Fruit fly (Drosophila melanogaster): Measurements from ENCODE around the gene CG9168.

Gene CG9168

DNA sequence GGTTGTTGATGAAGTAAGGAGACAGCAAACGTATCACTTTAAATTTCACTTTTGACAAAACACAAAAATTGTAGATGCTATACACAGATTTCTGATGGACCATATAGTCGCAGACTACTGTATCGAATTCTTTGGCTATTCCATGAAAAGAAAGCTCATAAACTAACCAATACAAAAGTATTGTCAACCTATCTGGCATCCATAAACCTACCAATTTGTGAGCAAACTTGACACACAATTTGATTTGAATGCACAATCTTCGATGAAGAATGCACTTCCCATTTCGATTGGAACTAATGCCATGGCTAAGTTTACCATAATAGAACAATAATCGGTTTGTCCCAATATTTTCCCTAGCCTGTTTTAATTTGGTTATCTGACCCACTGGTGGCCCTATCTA is 12.5 kb downstream of the CG9168 start, which contains the start of gene CG9173:
TSS of gene CG9173 (minus strand) at position 101 of the 400 bp plus-strand sequence.
- no peak for TF ChIP-seq CG17801 (GFP tag; optimal IDR thresholded peaks at IDR 0.05; ENCODE audit: partially characterized antibody)

DNA sequence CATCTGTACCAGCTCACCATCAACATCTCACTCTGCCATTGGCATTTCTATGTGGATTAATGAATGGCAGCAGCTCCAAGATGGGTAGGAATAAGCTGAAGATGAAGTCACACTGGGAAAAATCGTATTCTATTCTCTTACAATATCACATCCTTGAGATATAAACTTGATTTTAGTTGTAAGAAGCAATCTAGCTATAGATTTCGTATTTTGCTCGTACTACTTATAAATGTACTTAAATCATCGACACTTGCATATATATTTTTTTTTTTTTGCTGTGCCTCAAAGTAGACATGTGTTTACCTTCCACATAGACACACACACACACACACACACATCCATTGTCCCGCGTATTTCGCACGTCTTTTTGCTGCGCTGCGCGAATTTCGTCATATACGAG is 13.6 kb downstream of the CG9168 start:
- no peak for TF ChIP-seq CG17801 (GFP tag; optimal IDR thresholded peaks at IDR 0.05; ENCODE audit: partially characterized antibody)

DNA sequence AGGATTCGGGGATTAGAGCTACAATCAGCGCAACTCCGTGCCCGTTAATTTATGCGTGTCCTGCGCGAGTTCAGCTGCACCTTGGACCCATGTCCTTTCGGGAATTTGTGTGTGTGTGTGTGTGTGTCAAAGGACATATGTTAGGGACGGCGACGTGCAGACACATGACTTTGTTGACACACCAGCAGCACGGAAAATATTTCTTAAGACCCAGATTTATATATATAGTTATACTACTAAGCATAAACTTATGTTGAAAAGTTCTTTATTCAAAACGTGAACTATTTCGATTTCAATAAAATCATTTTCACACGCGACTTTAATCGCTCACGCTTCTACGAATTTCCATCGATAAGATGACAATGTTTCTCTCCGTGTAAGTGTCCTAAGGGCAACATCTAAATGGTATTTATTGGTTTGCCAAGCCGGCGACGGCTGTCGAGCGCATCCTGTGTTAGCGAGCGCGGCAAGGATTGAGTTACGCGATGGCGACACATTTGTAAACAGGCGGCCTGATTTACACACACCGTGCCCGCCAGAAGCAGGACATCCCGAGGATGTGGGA is 20.7 kb downstream of the CG9168 start:
- no peak for TF ChIP-seq CG17801 (GFP tag; optimal IDR thresholded peaks at IDR 0.05; ENCODE audit: partially characterized antibody)

DNA sequence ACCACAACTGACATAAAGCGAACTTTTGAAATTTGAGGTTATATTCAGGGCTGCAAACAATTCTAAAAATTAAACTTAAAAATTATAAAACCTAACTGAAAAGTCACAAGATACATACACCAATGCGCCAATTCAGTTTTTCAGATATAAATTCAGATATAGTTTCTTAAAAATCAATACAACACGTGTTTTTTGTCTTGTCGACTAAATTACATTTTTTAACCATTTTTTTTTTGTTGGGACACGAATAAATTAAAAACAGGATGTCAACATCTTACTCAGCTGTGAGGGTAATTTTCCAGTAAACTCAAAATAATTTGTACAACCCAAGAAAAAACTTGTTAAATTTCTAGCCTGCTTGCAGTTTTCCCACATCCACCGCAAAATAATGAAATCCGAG is 26.9 kb downstream of the CG9168 start, which contains the start of gene SA2:
TSS of gene SA2 (minus strand) at position 101 of the 400 bp plus-strand sequence.
- TF ChIP-seq CG17801 (GFP tag; optimal IDR thresholded peaks at IDR 0.05; ENCODE audit: partially characterized antibody) = no peak

DNA sequence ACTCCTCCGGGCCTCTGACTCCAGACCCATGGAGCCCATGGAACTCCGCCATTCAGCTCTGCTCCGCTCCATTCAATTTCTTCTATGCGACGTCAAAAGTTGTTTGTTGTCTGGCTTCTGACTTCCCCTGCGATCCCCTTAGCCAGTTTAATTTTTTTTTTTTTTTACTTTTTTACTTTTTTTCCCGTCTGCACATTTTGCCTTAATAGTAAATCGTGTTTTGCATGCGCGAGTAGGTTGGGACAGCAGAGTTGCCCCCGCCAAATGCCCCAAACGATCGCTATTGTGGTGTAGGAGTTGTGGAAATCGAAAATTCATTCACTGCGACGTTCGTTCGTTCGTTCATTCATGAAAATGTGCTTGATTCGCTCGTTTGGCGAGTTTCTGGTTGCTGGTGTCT is 30.1 kb downstream of the CG9168 start:
- TF ChIP-seq CG17801 (GFP tag; optimal IDR thresholded peaks at IDR 0.05; ENCODE audit: partially characterized antibody) = no peak

DNA sequence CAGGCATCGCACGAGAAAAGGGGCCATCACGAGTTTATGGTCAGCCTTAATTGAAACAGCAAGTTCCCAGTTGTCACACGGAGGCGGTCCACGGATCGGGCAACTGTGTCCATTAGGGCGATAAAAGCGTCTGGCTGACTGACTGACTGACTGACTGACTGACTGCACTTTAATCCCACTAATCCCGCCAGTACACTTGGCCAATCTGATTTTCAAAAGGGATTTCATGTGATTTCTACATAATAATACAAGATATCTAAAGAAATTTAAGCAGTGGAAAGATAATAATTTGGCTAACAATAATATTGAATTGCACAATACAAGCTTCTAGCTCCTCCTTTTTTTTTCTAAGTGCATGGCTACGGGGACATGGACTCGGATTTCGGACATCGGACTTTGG is 31.5 kb downstream of the CG9168 start:
- no peak for TF ChIP-seq CG17801 (GFP tag; optimal IDR thresholded peaks at IDR 0.05; ENCODE audit: partially characterized antibody)

DNA sequence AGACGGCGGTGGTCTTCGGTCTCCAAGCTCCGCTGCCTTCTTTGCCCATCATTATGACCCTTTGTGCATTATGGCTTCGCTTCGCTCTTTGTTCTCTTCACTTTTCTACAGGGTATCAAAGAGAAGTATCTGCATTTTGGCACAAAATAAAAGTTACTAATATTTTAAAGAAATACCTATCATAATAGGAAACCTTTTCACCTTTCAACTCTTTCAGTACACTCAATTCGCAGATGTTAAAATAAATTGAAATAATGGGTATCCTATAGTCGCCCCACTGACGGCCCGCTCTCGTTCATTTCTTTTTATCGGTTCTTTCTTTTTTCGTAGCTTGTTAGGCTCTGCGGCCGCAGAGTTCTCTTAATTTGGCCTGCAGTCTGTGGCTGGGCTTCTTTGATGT is 32.0 kb downstream of the CG9168 start:
- TF ChIP-seq CG17801 (GFP tag; optimal IDR thresholded peaks at IDR 0.05; ENCODE audit: partially characterized antibody) = peak; percentile 1

DNA sequence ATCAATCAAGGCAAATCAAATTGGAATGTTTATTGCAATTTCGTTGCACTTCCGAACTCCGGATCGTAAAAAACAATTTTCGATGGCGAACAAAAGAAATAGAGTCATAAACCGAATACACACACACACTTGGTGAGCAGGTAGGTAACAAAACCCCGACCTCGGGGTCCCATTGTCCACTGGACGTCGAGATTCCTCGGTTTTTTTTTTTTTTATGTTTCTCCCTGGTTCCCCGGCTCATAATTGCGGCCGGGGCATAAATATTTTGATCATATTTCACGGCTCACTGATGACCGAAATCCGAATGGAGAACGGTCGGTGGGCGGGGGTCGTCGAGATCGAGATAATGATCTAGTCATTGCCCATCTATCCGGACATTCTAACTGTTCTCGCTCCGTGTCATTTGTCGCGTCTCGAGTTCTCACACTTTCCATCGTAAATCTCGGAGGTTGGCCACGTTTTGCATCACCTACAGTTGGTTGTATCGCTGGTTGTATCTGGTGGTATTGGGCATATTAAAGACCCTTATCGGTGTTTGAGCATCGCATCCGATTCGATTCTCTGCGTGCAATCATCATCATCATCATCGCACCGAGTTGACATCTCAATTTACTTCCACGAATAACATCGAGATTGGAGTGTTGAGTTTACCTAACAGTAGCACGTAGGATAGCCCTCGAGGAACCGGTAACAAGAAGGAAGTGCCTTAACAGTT is 37.1 kb downstream of the CG9168 start:
- no peak for TF ChIP-seq CG17801 (GFP tag; optimal IDR thresholded peaks at IDR 0.05; ENCODE audit: partially characterized antibody)

DNA sequence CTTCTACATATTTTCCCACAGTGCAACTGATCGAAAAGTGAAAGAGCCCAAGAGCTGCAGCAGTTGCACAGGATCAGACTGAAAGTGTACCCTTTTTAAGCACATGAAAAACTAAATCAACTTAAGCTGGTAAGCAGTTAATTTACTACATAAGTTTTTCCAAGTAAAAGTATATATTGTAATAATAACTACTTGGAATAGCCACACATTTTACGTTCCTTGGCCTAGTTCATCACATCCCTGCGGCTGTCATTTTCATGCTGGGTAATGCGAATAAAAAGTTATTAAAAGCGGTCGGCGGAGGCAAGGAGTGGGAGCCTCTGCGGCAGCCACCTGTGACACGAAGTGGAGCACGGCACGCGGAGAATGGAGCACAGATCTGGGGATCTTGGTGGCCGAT is 40.1 kb downstream of the CG9168 start:
- no peak for TF ChIP-seq CG17801 (GFP tag; optimal IDR thresholded peaks at IDR 0.05; ENCODE audit: partially characterized antibody)

DNA sequence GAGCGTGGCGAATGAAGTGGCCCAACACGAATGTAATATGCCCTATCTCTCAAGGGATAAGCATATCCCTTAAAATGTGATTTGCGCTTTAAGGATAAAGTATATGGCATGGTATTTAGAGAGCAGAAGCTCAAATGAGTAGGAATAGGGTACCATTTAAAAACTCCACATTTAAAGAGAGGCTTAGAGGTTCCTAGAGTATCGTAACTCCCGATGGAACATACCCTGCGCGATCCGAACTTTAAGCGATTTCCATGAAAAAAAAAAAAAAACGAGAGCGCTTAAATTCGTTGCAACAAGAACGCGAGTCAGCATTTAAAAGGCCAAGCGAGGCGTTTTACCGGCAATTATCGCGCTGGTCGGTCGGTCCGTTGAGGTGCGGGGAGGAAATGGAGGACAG is 46.4 kb downstream of the CG9168 start:
- no peak for TF ChIP-seq CG17801 (GFP tag; optimal IDR thresholded peaks at IDR 0.05; ENCODE audit: partially characterized antibody)

DNA sequence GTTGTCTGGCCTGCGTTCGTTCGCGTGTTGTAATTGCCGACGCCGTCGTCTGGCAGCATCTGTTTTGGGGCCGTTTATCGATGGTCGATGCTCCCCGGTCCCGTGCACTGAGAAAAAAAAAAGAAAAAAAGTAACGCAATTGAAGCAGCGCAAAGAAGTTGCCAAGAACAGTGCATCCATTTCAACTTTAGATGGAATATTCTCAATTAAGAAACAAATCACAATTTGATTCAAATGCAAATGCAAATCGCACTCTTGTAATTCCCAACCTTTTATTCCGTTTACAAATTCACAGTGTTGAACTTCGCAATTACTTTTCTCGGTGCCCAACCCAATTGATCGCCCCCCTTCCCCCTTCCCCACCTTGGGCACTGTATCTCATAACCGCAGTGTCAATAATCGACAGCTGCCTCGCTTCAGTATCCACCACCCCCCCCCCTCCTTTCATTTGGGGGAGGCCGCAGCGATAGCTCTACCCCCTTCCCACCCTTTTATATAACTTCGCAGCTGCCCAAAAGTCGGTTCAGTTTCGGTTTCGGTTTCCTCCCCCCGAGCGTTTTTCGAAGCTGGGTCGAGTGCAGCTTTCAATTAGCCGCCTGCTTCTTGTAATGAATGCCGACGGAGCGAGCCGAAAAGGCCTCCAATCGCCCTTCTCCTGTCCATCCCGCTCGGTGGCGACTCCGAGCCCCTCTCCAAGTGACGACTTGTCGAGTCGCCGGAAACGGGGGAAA is 47.3 kb downstream of the CG9168 start:
- no peak for TF ChIP-seq CG17801 (GFP tag; optimal IDR thresholded peaks at IDR 0.05; ENCODE audit: partially characterized antibody)

DNA sequence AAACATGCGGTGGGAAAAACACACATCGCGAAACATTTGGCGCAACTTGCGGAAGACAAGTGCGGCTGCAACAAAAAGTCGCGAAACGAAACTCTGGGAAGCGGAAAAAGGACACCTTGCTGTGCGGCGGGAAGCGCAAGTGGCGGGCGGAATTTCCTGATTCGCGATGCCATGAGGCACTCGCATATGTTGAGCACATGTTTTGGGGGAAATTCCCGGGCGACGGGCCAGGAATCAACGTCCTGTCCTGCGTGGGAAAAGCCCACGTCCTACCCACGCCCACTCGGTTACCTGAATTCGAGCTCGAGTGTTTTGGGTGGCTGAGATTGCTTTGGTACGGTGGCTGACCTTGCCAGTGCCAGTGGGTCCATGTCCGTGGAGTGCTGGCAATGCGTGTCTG is 51.0 kb downstream of the CG9168 start:
- TF ChIP-seq CG17801 (GFP tag; optimal IDR thresholded peaks at IDR 0.05; ENCODE audit: partially characterized antibody) = no peak

All from ovary, adult (tissue).